Fruit fly (Drosophila melanogaster): ENCODE measurements around the gene atms.

atms gene

dm6 chr3R:4739492-4740431 is 10.1 kb upstream of the atms start (continued):
- TF ChIP-seq CG7556 (GFP tag; optimal IDR thresholded peaks at IDR 0.05) (peak; percentile 96), CG34422 (GFP tag; IDR thresholded peaks at IDR 0.05) (no peak), slbo (GFP tag; IDR thresholded peaks at IDR 0.05) (no peak), tup (GFP tag; optimal IDR thresholded peaks at IDR 0.05) (no peak), CG6683 (GFP tag; optimal IDR thresholded peaks at IDR 0.05) (peak; percentile 60), schlank (tag; optimal IDR thresholded peaks at IDR 0.05) (peak; percentile 3), CG11723 (GFP tag; optimal IDR thresholded peaks at IDR 0.05) (peak; percentile 84), oc (tag; optimal IDR thresholded peaks at IDR 0.05) (peak; percentile 26), chif (GFP tag; optimal IDR thresholded peaks at IDR 0.05) (peak; percentile 88 to 92), dimm (GFP tag; IDR thresholded peaks at IDR 0.05) (no peak), nmo (GFP tag; optimal IDR thresholded peaks at IDR 0.05) (peak; percentile 91), pzg (GFP tag; optimal IDR thresholded peaks at IDR 0.05) (peak; percentile 17), Dll (GFP tag; IDR thresholded peaks at IDR 0.05; ENCODE audit: partially characterized antibody) (no peak), Ada2b (GFP tag; IDR thresholded peaks at IDR 0.05) (no peak), Bteb2 (GFP tag; optimal IDR thresholded peaks at IDR 0.05) (peak; percentile 70), crc (GFP tag; optimal IDR thresholded peaks at IDR 0.05) (peak; percentile 64), kay (GFP tag; optimal IDR thresholded peaks at IDR 0.05) (peak; percentile 63), bbx (GFP tag; IDR thresholded peaks at IDR 0.05; ENCODE audit: partially characterized antibody) (no peak), CG7357 (GFP tag; IDR thresholded peaks at IDR 0.05) (peak; percentile 59; the same call in 1 of the 3 replicates), CG16815 (GFP tag; optimal IDR thresholded peaks at IDR 0.05) (peak; percentile 90), dm (GFP tag; optimal IDR thresholded peaks at IDR 0.05) (peak; percentile 57), sna (GFP tag; IDR thresholded peaks at IDR 0.05; ENCODE audit: partially characterized antibody) (no peak), gro (GFP tag; optimal IDR thresholded peaks at IDR 0.05) (peak; percentile 57), Gug (GFP tag; IDR thresholded peaks at IDR 0.05) (peak; percentile 54; the same call in 2 of the 4 replicates), CG11247 (GFP tag; IDR thresholded peaks at IDR 0.05) (no peak), otp (GFP tag; IDR thresholded peaks at IDR 0.05) (no peak), tap (tag; optimal IDR thresholded peaks at IDR 0.05) (peak; percentile 36), fu2 (GFP tag; optimal IDR thresholded peaks at IDR 0.05) (peak; percentile 81), CG10654 (GFP tag; optimal IDR thresholded peaks at IDR 0.05) (peak; percentile 66), CG13287 (GFP tag; IDR thresholded peaks at IDR 0.05; ENCODE audit: partially characterized antibody) (no peak), Atf3 (GFP tag; optimal IDR thresholded peaks at IDR 0.05) (peak; percentile 61), CG8388 (GFP tag; optimal IDR thresholded peaks at IDR 0.05) (peak; percentile 79), bowl (GFP tag; IDR thresholded peaks at IDR 0.05) (no peak), her (GFP tag; optimal IDR thresholded peaks at IDR 0.05) (peak; percentile 56), CG8924 (tag; optimal IDR thresholded peaks at IDR 0.05) (peak; percentile 85), bigmax (GFP tag; optimal IDR thresholded peaks at IDR 0.05) (no peak), chn (GFP tag; optimal IDR thresholded peaks at IDR 0.05) (peak; percentile 77), CG32767 (GFP tag; IDR thresholded peaks at IDR 0.05) (no peak), trh (GFP tag; optimal IDR thresholded peaks at IDR 0.05) (peak; percentile 44), CG11560 (tag; IDR thresholded peaks at IDR 0.05) (no peak), ems (GFP tag; optimal IDR thresholded peaks at IDR 0.05) (peak; percentile 79), D19B (GFP tag; optimal IDR thresholded peaks at IDR 0.05) (peak; percentile 69), Scr (GFP tag; IDR thresholded peaks at IDR 0.05; ENCODE audit: partially characterized antibody) (no peak), CG1529 (GFP tag; optimal IDR thresholded peaks at IDR 0.05) (peak; percentile 81), da (GFP tag; optimal IDR thresholded peaks at IDR 0.05) (peak; percentile 14), Aef1 (GFP tag; IDR thresholded peaks at IDR 0.05) (no peak), lmd (GFP tag; IDR thresholded peaks at IDR 0.05) (no peak), HLH4C (GFP tag; IDR thresholded peaks at IDR 0.05; ENCODE audit: partially characterized antibody) (no peak), CG33213 (GFP tag; optimal IDR thresholded peaks at IDR 0.05) (peak; percentile 43)
